Fruit fly (Drosophila melanogaster): ENCODE results near the gene CG8188.
A peak's percentile ranks its signal among the peaks of the same experiment; 100 is the strongest.

Gene CG8188

dm6 chrX:17697703-17698145 is 5.1 kb downstream of the CG8188 start (continued):
- TF ChIP-seq chn (GFP tag; optimal IDR thresholded peaks at IDR 0.05) (no peak), CG13894 (tag; optimal IDR thresholded peaks at IDR 0.05) (no peak), CG17186 (GFP tag; optimal IDR thresholded peaks at IDR 0.05) (no peak), CG17385 (GFP tag; optimal IDR thresholded peaks at IDR 0.05) (no peak), Pdp1 (GFP tag; optimal IDR thresholded peaks at IDR 0.05) (peak in 1 of 2 experiments; percentile 16), CG9797 (GFP tag; optimal IDR thresholded peaks at IDR 0.05) (no peak), Mad (GFP tag; optimal IDR thresholded peaks at IDR 0.05) (no peak), Vsx1 (GFP tag; optimal IDR thresholded peaks at IDR 0.05) (peak; percentile 70), abd-A (tag; optimal IDR thresholded peaks at IDR 0.05) (no peak), Blimp-1 (GFP tag; optimal IDR thresholded peaks at IDR 0.05) (no peak), CG3726 (GFP tag; IDR thresholded peaks at IDR 0.05) (no peak), lilli (GFP tag; optimal IDR thresholded peaks at IDR 0.05) (no peak), CG7271 (tag; optimal IDR thresholded peaks at IDR 0.05) (no peak), Dip2 (GFP tag; IDR thresholded peaks at IDR 0.05) (peak; percentile 76), insv (GFP tag; optimal IDR thresholded peaks at IDR 0.05) (peak in 1 of 2 experiments; percentile 89), CG17328 (GFP tag; IDR thresholded peaks at IDR 0.05) (no peak), sug (tag; optimal IDR thresholded peaks at IDR 0.05) (no peak), maf-S (GFP tag; optimal IDR thresholded peaks at IDR 0.05) (no peak), CG8924 (tag; optimal IDR thresholded peaks at IDR 0.05) (no peak), pita (GFP tag; optimal IDR thresholded peaks at IDR 0.05) (peak; percentile 4), CG4282 (GFP tag; optimal IDR thresholded peaks at IDR 0.05) (no peak), CHES-1-like (GFP tag; optimal IDR thresholded peaks at IDR 0.05) (no peak), Elba2 (GFP tag; optimal IDR thresholded peaks at IDR 0.05) (peak; percentile 59), CG10147 (GFP tag; optimal IDR thresholded peaks at IDR 0.05) (no peak)

DNA sequence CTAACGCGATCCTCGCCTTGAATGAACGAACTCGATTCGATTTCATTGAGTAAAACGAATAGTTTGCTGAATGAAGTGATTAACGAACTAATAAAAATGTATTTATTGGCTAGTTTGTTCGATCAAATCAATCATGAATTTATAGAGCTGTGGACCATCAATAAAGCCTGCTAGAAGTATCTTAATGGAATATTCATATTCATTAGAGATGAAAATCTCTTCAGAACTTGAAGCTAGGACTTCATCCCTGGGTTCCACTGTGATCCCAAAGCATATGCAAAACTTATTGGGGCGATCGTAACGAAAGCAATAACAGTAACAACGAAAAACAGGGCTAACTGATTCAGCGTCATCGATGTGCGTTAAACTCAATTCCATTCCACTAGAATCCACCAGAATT is 5.6 kb downstream of the CG8188 start:
- TF ChIP-seq pros (GFP tag; optimal IDR thresholded peaks at IDR 0.05) (no peak), CG9817 (tag; optimal IDR thresholded peaks at IDR 0.05) (peak; percentile 4), Med (GFP tag) (peak; percentile 19), Poxn (GFP tag; IDR thresholded peaks at IDR 0.05) (no peak), sens (GFP tag) (peak; percentile 41), CG32532 (GFP tag; IDR thresholded peaks at IDR 0.05) (0 out of 2 replicates have a peak, but pooled peaks have one; percentile 19), grau (tag; optimal IDR thresholded peaks at IDR 0.05) (peak; percentile 60), chif (GFP tag; optimal IDR thresholded peaks at IDR 0.05) (no peak)

dm6 chrX:17696637-17697036 is 6.2 kb downstream of the CG8188 start:
- no peak for TF ChIP-seq CG14710 (tag; optimal IDR thresholded peaks at IDR 0.05)
- TF ChIP-seq CG3163 (GFP tag; optimal IDR thresholded peaks at IDR 0.05) = no peak
- TF ChIP-seq CG4617 (GFP tag; optimal IDR thresholded peaks at IDR 0.05; ENCODE audit: borderline replicate concordance) = no peak
- peak; percentile 9 for TF ChIP-seq CG8388 (GFP tag; optimal IDR thresholded peaks at IDR 0.05)
- TF ChIP-seq CG4730 (GFP tag; IDR thresholded peaks at IDR 0.05) = peak; percentile 40; the same call in 1 of the 2 replicates
- no peak for TF ChIP-seq CG4854 (GFP tag; optimal IDR thresholded peaks at IDR 0.05)
- TF ChIP-seq CG1832 (GFP tag; optimal IDR thresholded peaks at IDR 0.05) = no peak
- no peak for TF ChIP-seq CG14965 (GFP tag; optimal IDR thresholded peaks at IDR 0.05; ENCODE audit: borderline replicate concordance)
- peak; percentile 2 for TF ChIP-seq exex (tag; optimal IDR thresholded peaks at IDR 0.05)
- TF ChIP-seq Dref (GFP tag; IDR thresholded peaks at IDR 0.05) = no peak
- TF ChIP-seq Gug (GFP tag; IDR thresholded peaks at IDR 0.05) = peak; percentile 14; the same call in 1 of the 4 replicates
- TF ChIP-seq pan (optimal IDR thresholded peaks at IDR 0.05) = no peak
- TF ChIP-seq pan (GFP tag; optimal IDR thresholded peaks at IDR 0.05 in 1 of 2, IDR thresholded peaks at IDR 0.05 in 1 of 2) = peak in 1 of 2 experiments; percentile 74
- no peak for TF ChIP-seq CG11696 (GFP tag; IDR thresholded peaks at IDR 0.05)
- peak; percentile 34 for TF ChIP-seq phol (tag; optimal IDR thresholded peaks at IDR 0.05)
- TF ChIP-seq CG34422 (GFP tag; IDR thresholded peaks at IDR 0.05) = peak; percentile 43; the same call in 1 of the 3 replicates
- 0 out of 2 replicates have a peak, but pooled peaks have one; percentile 18 for TF ChIP-seq CG16779 (GFP tag; IDR thresholded peaks at IDR 0.05)
- TF ChIP-seq Ets97D (GFP tag; optimal IDR thresholded peaks at IDR 0.05) = no peak
- TF ChIP-seq CG11560 (tag; IDR thresholded peaks at IDR 0.05) = no peak
